Worm (Caenorhabditis elegans) whole organism, L1 larva: ENCODE data around the gene Y94H6A.2.

Source experiments
- ceh-82 ChIP-seq, 3 experiments: fragments of 150-350 bp in 1 of 3; sonication (generic microtip) in 2 of 3; optimal IDR thresholded peaks; 2 replicates each; lab custom pipeline; 2014 to 2017; ENCODE audit warnings: missing biosample characterization in 3 of 3, missing genetic modification characterization in 3 of 3
- ces-1 ChIP-seq: fragments of 150-350 bp; optimal IDR thresholded peaks from 2 replicates; lab custom pipeline; 2014; ENCODE audit warnings: missing biosample characterization, missing genetic modification reagents, missing genetic modification characterization
- egl-13 ChIP-seq: sonication (generic microtip); optimal IDR thresholded peaks from 2 replicates; lab custom pipeline; 2016; ENCODE audit warnings: missing genotype, missing genetic modification reagents, missing genetic modification characterization, missing compliant biosample characterization
- egl-27 ChIP-seq, 2 experiments: fragments of 150-350 bp in 1 of 2; sonication (generic microtip); optimal IDR thresholded peaks; 3 replicates each; lab custom pipeline; 2017 to 2018; ENCODE audit warnings: missing biosample characterization in 2 of 2, missing genetic modification characterization in 2 of 2, missing genetic modification reagents in 2 of 2
- lin-13 ChIP-seq: fragments of 150-350 bp; optimal IDR thresholded peaks from 2 replicates; lab custom pipeline; 2014; ENCODE audit warnings: missing biosample characterization, missing genetic modification reagents, missing genetic modification characterization
- lsy-2 ChIP-seq, 2 experiments: fragments of 150-350 bp; optimal IDR thresholded peaks; 2 replicates each; lab custom pipeline; 2014; ENCODE audit warnings: missing biosample characterization in 2 of 2, missing genetic modification characterization in 2 of 2
- nhr-12 ChIP-seq: sonication (generic microtip); optimal IDR thresholded peaks from 2 replicates; lab custom pipeline; 2017; ENCODE audit warnings: missing biosample characterization, missing genetic modification characterization
- nhr-237 ChIP-seq: fragments of 150-350 bp; optimal IDR thresholded peaks from 2 replicates; lab custom pipeline; 2014; ENCODE audit warnings: missing biosample characterization, missing genetic modification characterization
- nhr-28 ChIP-seq: fragments of 150-350 bp; optimal IDR thresholded peaks from 2 replicates; lab custom pipeline; 2014; ENCODE audit warnings: missing biosample characterization, missing genetic modification characterization
- snpc-4 ChIP-seq: fragments of 150-350 bp; optimal IDR thresholded peaks from 2 replicates; lab custom pipeline; 2014; ENCODE audit warnings: missing biosample characterization, missing genetic modification characterization
- sox-4 ChIP-seq: sonication (generic microtip); optimal IDR thresholded peaks from 2 replicates; lab custom pipeline; 2016; ENCODE audit warnings: missing genetic modification characterization, missing compliant biosample characterization
- sup-37 ChIP-seq: fragments of 200-800 bp; sonication (Bioruptor generic); optimal IDR thresholded peaks from 2 replicates; lab custom pipeline; 2018; ENCODE audit warnings: mild to moderate bottlenecking, missing genetic modification characterization, missing compliant biosample characterization
- unc-62 ChIP-seq: fragments of 150-350 bp; optimal IDR thresholded peaks from 2 replicates; lab custom pipeline; 2014; ENCODE audit warnings: missing biosample characterization, missing genetic modification reagents, missing genetic modification characterization
- ztf-4 ChIP-seq: fragments of 150-350 bp; optimal IDR thresholded peaks from 2 replicates; lab custom pipeline; 2014; ENCODE audit warnings: missing biosample characterization, missing genetic modification characterization

- TF ChIP-seq unc-62 (GFP tag; lab: Kevin White, UChicago), result no peak
- no peak for TF ChIP-seq egl-27 (tag; optimal IDR thresholded peaks at IDR 0.05; lab: Kevin White, UChicago)
- no peak for TF ChIP-seq snpc-4 (tag; lab: Kevin White, UChicago)
- no peak for TF ChIP-seq nhr-12
- TF ChIP-seq lsy-2 (tag; optimal IDR thresholded peaks at IDR 0.05; lab: Kevin White, UChicago), result no peak
- no peak for TF ChIP-seq ztf-4 (tag; lab: Kevin White, UChicago)
- TF ChIP-seq lin-13, result no peak
- TF ChIP-seq sox-4 (tag; lab: Kevin White, UChicago), result no peak
- no peak for TF ChIP-seq ceh-82 (tag; optimal IDR thresholded peaks at IDR 0.05; lab: Kevin White, UChicago)
- no peak for TF ChIP-seq egl-13 (tag; lab: Kevin White, UChicago)
- TF ChIP-seq sup-37 (GFP tag; lab: Kevin White, UChicago), result no peak
- TF ChIP-seq nhr-237 (tag; lab: Kevin White, UChicago), result no peak
- TF ChIP-seq ces-1, result no peak
- TF ChIP-seq nhr-28 (tag; lab: Kevin White, UChicago), result no peak
These were observed 32.3 kb downstream of the Y94H6A.2 start, which contains the start of gene Y54G2A.77 for ce11 chrIV:2762380-2762779.
